Worm (Caenorhabditis elegans) whole organism, mixed stage, embryonic: ENCODE data around the gene gtf-2F2.

Experiments used
- M03D4.4 ChIP-seq: sonication (generic microtip); optimal IDR thresholded peaks from 2 replicates; lab custom pipeline; 2017; ENCODE audit warnings: mild to moderate bottlenecking, missing genetic modification characterization, missing compliant biosample characterization
- bed-3 ChIP-seq: fragments of 200-800 bp; sonication (Bioruptor generic); optimal IDR thresholded peaks from 3 replicates; lab custom pipeline; 2018; ENCODE audit warnings: mild to moderate bottlenecking, missing genetic modification characterization, moderate library complexity, missing compliant biosample characterization
- blmp-1 ChIP-seq: fragments of 150-350 bp; optimal IDR thresholded peaks from 2 replicates; lab custom pipeline; 2014; ENCODE audit warnings: missing biosample characterization, missing genetic modification characterization
- ceh-39 ChIP-seq: fragments of 150-350 bp; optimal IDR thresholded peaks from 2 replicates; lab custom pipeline; 2014; ENCODE audit warnings: missing biosample characterization, missing genetic modification characterization
- ceh-43 ChIP-seq: fragments of 200-800 bp; sonication (Bioruptor generic); optimal IDR thresholded peaks from 2 replicates; lab custom pipeline; 2018; ENCODE audit warnings: mild to moderate bottlenecking, missing genetic modification characterization, moderate library complexity, missing compliant biosample characterization
- ceh-83 ChIP-seq: fragments of 200-800 bp; sonication (Bioruptor generic); optimal IDR thresholded peaks from 2 replicates; lab custom pipeline; 2018; ENCODE audit warnings: mild to moderate bottlenecking, missing genetic modification characterization, missing compliant biosample characterization
- ces-1 ChIP-seq: fragments of 150-350 bp; optimal IDR thresholded peaks from 2 replicates; lab custom pipeline; 2014; ENCODE audit warnings: missing biosample characterization, missing genetic modification reagents, missing genetic modification characterization
- cnd-1 ChIP-seq: fragments of 200-800 bp; sonication (Bioruptor generic); optimal IDR thresholded peaks from 2 replicates; lab custom pipeline; 2018; ENCODE audit warnings: mild to moderate bottlenecking, missing genetic modification characterization, missing compliant biosample characterization
- drap-1 ChIP-seq: fragments of 200-800 bp; sonication (Bioruptor generic); optimal IDR thresholded peaks from 3 replicates; lab custom pipeline; 2018; ENCODE audit warnings: mild to moderate bottlenecking, missing genetic modification characterization, missing compliant biosample characterization
- elt-1 ChIP-seq: sonication (generic microtip); optimal IDR thresholded peaks from 2 replicates; lab custom pipeline; 2017; ENCODE audit warnings: missing genetic modification characterization, mild to moderate bottlenecking, missing compliant biosample characterization, antibody characterized with exemption, moderate library complexity, borderline replicate concordance; ENCODE audit not compliant: insufficient read depth
- elt-3 ChIP-seq: fragments of 150-350 bp; optimal IDR thresholded peaks from 2 replicates; lab custom pipeline; 2014; ENCODE audit warnings: missing biosample characterization, missing genetic modification characterization
- flh-1 ChIP-seq: fragments of 200-800 bp; sonication (Bioruptor generic); optimal IDR thresholded peaks from 2 replicates; lab custom pipeline; 2018; ENCODE audit warnings: mild to moderate bottlenecking, missing genetic modification characterization, moderate library complexity, missing compliant biosample characterization
- ham-2 ChIP-seq: fragments of 200-800 bp; sonication (Bioruptor generic); optimal IDR thresholded peaks from 2 replicates; lab custom pipeline; 2018; ENCODE audit warnings: mild to moderate bottlenecking, missing genetic modification characterization, missing compliant biosample characterization
- hlh-1 ChIP-seq: fragments of 150-350 bp; optimal IDR thresholded peaks from 2 replicates; lab custom pipeline; 2014; ENCODE audit warnings: missing biosample characterization, missing genetic modification reagents, missing genetic modification characterization
- lin-13 ChIP-seq: fragments of 150-350 bp; optimal IDR thresholded peaks from 2 replicates; lab custom pipeline; 2014; ENCODE audit warnings: missing biosample characterization, missing genetic modification characterization
- lin-32 ChIP-seq: fragments of 200-800 bp; sonication (Bioruptor generic); optimal IDR thresholded peaks from 2 replicates; lab custom pipeline; 2018; ENCODE audit warnings: mild to moderate bottlenecking, missing genetic modification characterization, missing compliant biosample characterization
- lsy-2 ChIP-seq: fragments of 150-350 bp; optimal IDR thresholded peaks from 2 replicates; lab custom pipeline; 2014; ENCODE audit warnings: missing biosample characterization, missing genetic modification characterization
- mab-5 ChIP-seq: fragments of 150-350 bp; optimal IDR thresholded peaks from 2 replicates; lab custom pipeline; 2014; ENCODE audit warnings: missing biosample characterization, missing genetic modification characterization
- mep-1 ChIP-seq: fragments of 150-350 bp; optimal IDR thresholded peaks from 2 replicates; lab custom pipeline; 2017; ENCODE audit warnings: missing biosample characterization, missing genetic modification reagents, missing genetic modification characterization, inconsistent platforms
- mls-2 ChIP-seq: sonication (generic microtip); optimal IDR thresholded peaks from 2 replicates; lab custom pipeline; 2016; ENCODE audit warnings: mild to moderate bottlenecking, missing genetic modification characterization, moderate library complexity, missing compliant biosample characterization
- nhr-12 ChIP-seq: fragments of 150-350 bp; optimal IDR thresholded peaks from 2 replicates; lab custom pipeline; 2014; ENCODE audit warnings: missing biosample characterization, missing genetic modification characterization
- nhr-2 ChIP-seq: fragments of 150-350 bp; optimal IDR thresholded peaks from 2 replicates; lab custom pipeline; 2014; ENCODE audit warnings: missing biosample characterization, missing genetic modification characterization
- nhr-237 ChIP-seq: fragments of 150-350 bp; optimal IDR thresholded peaks from 2 replicates; lab custom pipeline; 2014; ENCODE audit warnings: missing biosample characterization, missing genetic modification characterization
- nhr-28 ChIP-seq: fragments of 150-350 bp; optimal IDR thresholded peaks from 2 replicates; lab custom pipeline; 2014; ENCODE audit warnings: missing biosample characterization, missing genetic modification characterization
- nhr-76 ChIP-seq: sonication (generic microtip); optimal IDR thresholded peaks from 2 replicates; lab custom pipeline; 2017; ENCODE audit warnings: missing biosample characterization, missing genetic modification characterization
- pha-4 ChIP-seq: fragments of 150-350 bp; optimal IDR thresholded peaks from 2 replicates; lab custom pipeline; 2018; ENCODE audit warnings: missing biosample characterization, missing genetic modification reagents, missing genetic modification characterization
- sem-2 ChIP-seq: fragments of 200-800 bp; sonication (Bioruptor generic); optimal IDR thresholded peaks from 2 replicates; lab custom pipeline; 2018; ENCODE audit warnings: mild to moderate bottlenecking, missing genetic modification characterization, missing compliant biosample characterization
- snpc-4 ChIP-seq: fragments of 150-350 bp; optimal IDR thresholded peaks from 2 replicates; lab custom pipeline; 2014; ENCODE audit warnings: missing biosample characterization, missing genetic modification characterization
- sptf-1 ChIP-seq: sonication (generic microtip); optimal IDR thresholded peaks from 2 replicates; lab custom pipeline; 2017; ENCODE audit warnings: mild to moderate bottlenecking, missing genetic modification characterization, moderate library complexity, missing compliant biosample characterization
- tbx-8 ChIP-seq: fragments of 200-800 bp; sonication (Bioruptor generic); optimal IDR thresholded peaks from 2 replicates; lab custom pipeline; 2018; ENCODE audit warnings: mild to moderate bottlenecking, missing genetic modification characterization, moderate library complexity, missing compliant biosample characterization
- unc-120 ChIP-seq: sonication (generic microtip); optimal IDR thresholded peaks from 2 replicates; lab custom pipeline; 2017; ENCODE audit warnings: missing genetic modification characterization, missing compliant biosample characterization; ENCODE audit not compliant: poor library complexity, severe bottlenecking
- unc-39 ChIP-seq: fragments of 150-350 bp; optimal IDR thresholded peaks from 2 replicates; lab custom pipeline; 2014; ENCODE audit warnings: missing biosample characterization, missing genetic modification characterization
- unc-62 ChIP-seq: fragments of 150-350 bp; optimal IDR thresholded peaks from 2 replicates; lab custom pipeline; 2014; ENCODE audit warnings: missing biosample characterization, missing genetic modification reagents, missing genetic modification characterization
- zip-8 ChIP-seq: fragments of 150-350 bp; optimal IDR thresholded peaks from 2 replicates; lab custom pipeline; 2014; ENCODE audit warnings: missing biosample characterization, missing genetic modification characterization
- ztf-11 ChIP-seq: fragments of 150-350 bp; optimal IDR thresholded peaks from 2 replicates; lab custom pipeline; 2014; ENCODE audit warnings: missing biosample characterization, missing genetic modification characterization

The gtf-2F2 gene

ce11 chrV:18993535-18993990 is at the start of gene gtf-2F2:
Gene gtf-2F2, plus strand, starts transcription at chrV:18993940.
- TF ChIP-seq zip-8 (no peak), blmp-1 (no peak), sem-2 (no peak), cnd-1 (tag; lab: Kevin White, UChicago) (no peak), mab-5 (no peak), M03D4.4 (tag; lab: Kevin White, UChicago) (no peak), elt-1 (tag; lab: Kevin White, UChicago) (no peak)
- TF ChIP-seq, all 35 proteins: peak for 0

DNA sequence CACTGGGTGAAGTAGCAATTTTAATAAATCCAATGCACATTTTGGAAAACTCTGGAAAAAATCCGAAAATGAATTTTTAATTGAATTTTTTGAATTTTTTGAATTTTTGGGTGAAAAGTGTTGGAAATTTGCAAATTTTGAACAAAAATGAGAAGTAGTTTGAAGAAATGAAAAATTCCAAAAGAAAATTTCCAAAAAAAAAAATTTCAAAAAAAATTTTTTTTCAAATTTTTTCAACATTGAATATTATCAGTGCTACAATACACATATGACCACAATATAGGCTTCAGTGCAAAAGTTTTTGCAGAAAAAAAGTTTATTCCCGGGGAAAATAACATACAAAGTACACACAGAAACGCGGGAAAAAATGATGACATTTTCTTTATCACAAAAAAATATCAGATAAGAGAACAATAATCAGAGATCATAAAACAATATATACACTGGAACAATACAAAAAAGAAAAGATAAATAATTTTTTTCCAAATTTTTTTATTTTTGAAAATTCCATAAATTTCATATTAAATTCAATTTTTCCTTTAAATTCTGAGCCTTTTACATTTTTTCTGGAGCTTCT is 36.4 kb upstream of the gtf-2F2 start, which contains the start of gene hrg-10:
TSS of gene hrg-10 (minus strand) at position 51 of the 577 bp plus-strand sequence.
- TF ChIP-seq unc-62 (no peak), ham-2 (GFP tag; lab: Kevin White, UChicago) (no peak), nhr-76 (tag; lab: Kevin White, UChicago) (no peak), nhr-12 (no peak), mab-5 (no peak), snpc-4 (tag; lab: Kevin White, UChicago) (no peak), unc-39 (tag; lab: Kevin White, UChicago) (no peak), zip-8 (no peak), hlh-1 (tag; lab: Kevin White, UChicago) (no peak)

DNA sequence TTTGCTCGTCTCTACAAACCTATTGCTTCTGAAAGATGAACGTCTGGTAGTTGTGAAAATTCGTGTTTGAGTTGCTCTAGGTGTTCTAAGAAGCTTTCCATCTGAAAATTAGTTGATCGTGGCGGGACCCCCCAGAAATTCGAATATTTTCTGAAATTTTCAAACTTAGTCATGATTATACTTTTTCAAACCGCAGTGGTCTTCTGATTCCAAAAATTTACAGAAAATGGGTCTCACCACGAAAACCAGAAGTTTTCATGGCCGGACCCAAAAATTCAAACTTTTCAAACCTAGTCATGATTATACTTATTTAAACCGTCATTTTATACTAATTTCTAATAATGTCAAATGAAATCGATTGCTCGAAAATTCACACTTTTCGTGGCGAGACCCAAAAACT is 33.7 kb upstream of the gtf-2F2 start, which contains the start of gene ztf-20:
TSS of gene ztf-20 (minus strand) at position 101 of the 400 bp plus-strand sequence.
- no peak for TF ChIP-seq zip-8

- TF ChIP-seq elt-1 (tag; lab: Kevin White, UChicago) (no peak), mab-5 (no peak), nhr-28 (tag; lab: Kevin White, UChicago) (no peak), drap-1 (GFP tag; lab: Kevin White, UChicago) (peak; percentile 92), nhr-76 (tag; lab: Kevin White, UChicago) (no peak), M03D4.4 (tag; lab: Kevin White, UChicago) (peak; percentile 53), pha-4 (tag; lab: Kevin White, UChicago) (peak; percentile 99), lsy-2 (tag; lab: Kevin White, UChicago) (peak; percentile 90), snpc-4 (tag; lab: Kevin White, UChicago) (no peak), mep-1 (peak; percentile 99), nhr-12 (no peak), elt-3 (peak; percentile 42), lin-13 (peak; percentile 98), ham-2 (GFP tag; lab: Kevin White, UChicago) (no peak), lin-32 (no peak), ztf-11 (peak; percentile 66), sptf-1 (peak; percentile 85), ceh-83 (no peak), hlh-1 (tag; lab: Kevin White, UChicago) (no peak), mls-2 (tag; lab: Kevin White, UChicago) (peak; percentile 63), nhr-2 (tag; lab: Kevin White, UChicago) (peak; percentile 33), unc-39 (tag; lab: Kevin White, UChicago) (peak; percentile 58), unc-62 (peak; percentile 57), nhr-237 (tag; lab: Kevin White, UChicago) (peak; percentile 94), zip-8 (no peak), sem-2 (no peak), ces-1 (GFP tag; lab: Kevin White, UChicago) (peak; percentile 77), flh-1 (GFP tag; lab: Kevin White, UChicago) (no peak), bed-3 (GFP tag; lab: Kevin White, UChicago) (no peak), unc-120 (tag; lab: Kevin White, UChicago) (peak; percentile 71), blmp-1 (no peak), ceh-43 (peak; percentile 48), cnd-1 (tag; lab: Kevin White, UChicago) (peak; percentile 43), ceh-39 (tag; lab: Kevin White, UChicago) (peak; percentile 92), tbx-8 (peak; percentile 45)
These were observed 26.2 kb upstream of the gtf-2F2 start, which contains the start of gene Y39B6A.43 for ce11 chrV:18967479-18968056. Gene Y39B6A.43, minus strand, starts transcription at chrV:18967829.
